Fruit fly (Drosophila melanogaster) whole organism, embryonic: Measurements from ENCODE around the gene CG43249.

Source experiments
- Abd-B ChIP-seq: fragments of 200-800 bp; sonication (Bioruptor generic); optimal IDR thresholded peaks from 2 replicates; lab custom pipeline; 2018; ENCODE audit warnings: missing biosample characterization, mild to moderate bottlenecking, missing genetic modification characterization, moderate library complexity
- Awh ChIP-seq: fragments of 200-800 bp; sonication (Bioruptor generic); IDR thresholded peaks from 2 replicates; pipeline ENCODE4, ENCODE4 v1.3.6; 2022; ENCODE audit warnings: missing biosample characterization, missing genetic modification characterization
- BEAF-32 ChIP-seq: fragments of 200-800 bp; sonication (Bioruptor generic); optimal IDR thresholded peaks from 3 replicates; lab custom pipeline; 2017; ENCODE audit warnings: missing biosample characterization, missing genetic modification characterization, mild to moderate bottlenecking, moderate library complexity, missing genetic modification reagents
- CG10274 ChIP-seq: fragments of 200-800 bp; sonication (Bioruptor generic); optimal IDR thresholded peaks from 3 replicates; lab custom pipeline; 2017; ENCODE audit warnings: missing biosample characterization, mild to moderate bottlenecking, missing genetic modification characterization
- CG17568 ChIP-seq: fragments of 200-800 bp; sonication (Bioruptor generic); optimal IDR thresholded peaks from 2 replicates; lab custom pipeline; 2018; ENCODE audit warnings: missing biosample characterization, mild to moderate bottlenecking, missing genetic modification characterization, moderate library complexity
- Opbp ChIP-seq: fragments of 200-800 bp; sonication (Bioruptor generic); IDR thresholded peaks from 3 replicates; pipeline ENCODE4 v1.3.6; 2022; ENCODE audit warnings: missing biosample characterization, missing genetic modification characterization; ENCODE audit not compliant: partially characterized antibody
- Sin3A ChIP-seq: fragments of >200 bp; optimal IDR thresholded peaks from 2 replicates; lab custom pipeline; 2018
- croc ChIP-seq: fragments of 200-800 bp; sonication (Bioruptor generic); conservative IDR thresholded peaks from 3 replicates; pipeline ENCODE4 v1.3.6; 2022; ENCODE audit warnings: missing biosample characterization, missing genetic modification characterization
- cwo ChIP-seq: fragments of 200-800 bp; sonication (Bioruptor generic); optimal IDR thresholded peaks from 3 replicates; lab custom pipeline; 2017; ENCODE audit warnings: missing biosample characterization, missing genetic modification characterization, mild to moderate bottlenecking, moderate library complexity, missing genetic modification reagents
- lmd ChIP-seq: fragments of 200-800 bp; sonication (Bioruptor generic); IDR thresholded peaks from 2 replicates; pipeline ENCODE4 v1.3.6; 2022; ENCODE audit warnings: missing biosample characterization, missing genetic modification characterization
- slou ChIP-seq: fragments of 200-800 bp; sonication (Bioruptor generic); optimal IDR thresholded peaks from 3 replicates; lab custom pipeline; 2016; ENCODE audit warnings: missing biosample characterization, missing genetic modification characterization
- usp ChIP-seq: fragments of >200 bp; optimal IDR thresholded peaks from 2 replicates; lab custom pipeline; 2017; ENCODE audit warnings: missing biosample characterization, missing genetic modification characterization

- no peak for TF ChIP-seq lmd (GFP tag; lab: Robert Waterston, UW)
- no peak for TF ChIP-seq slou (GFP tag; lab: Kevin White, UChicago)
- TF ChIP-seq cwo (GFP tag; lab: Kevin White, UChicago), result no peak
- TF ChIP-seq Opbp (GFP tag; lab: Robert Waterston, UW), result no peak
- no peak for TF ChIP-seq croc (GFP tag; lab: Robert Waterston, UW)
- no peak for TF ChIP-seq CG17568
- TF ChIP-seq CG10274 (GFP tag; lab: Kevin White, UChicago), result no peak
- TF ChIP-seq usp (GFP tag; lab: Kevin White, UChicago), result no peak
- no peak for TF ChIP-seq Awh (GFP tag; lab: Robert Waterston, UW)
- no peak for TF ChIP-seq Abd-B (GFP tag; lab: Kevin White, UChicago)
- no peak for TF ChIP-seq Sin3A
- no peak for TF ChIP-seq BEAF-32 (GFP tag; lab: Kevin White, UChicago)
Measured at dm6 chr3L:16339873-16340272, 35.8 kb downstream of the CG43249 start.
